Worm (Caenorhabditis elegans) whole organism, L1 larva: ENCODE results near the gene sdz-38.

Experiments used
- C04F5.9 ChIP-seq: sonication (generic microtip); optimal IDR thresholded peaks from 2 replicates; lab custom pipeline; 2016; ENCODE audit warnings: missing genetic modification characterization, missing compliant biosample characterization
- C16A3.4 ChIP-seq: fragments of 150-350 bp; optimal IDR thresholded peaks from 2 replicates; lab custom pipeline; 2014; ENCODE audit warnings: missing biosample characterization, missing genetic modification characterization
- C34B4.2 ChIP-seq: sonication (generic microtip); optimal IDR thresholded peaks from 2 replicates; lab custom pipeline; 2017; ENCODE audit warnings: mild to moderate bottlenecking, missing genetic modification characterization, missing compliant biosample characterization
- Y116A8C.19 ChIP-seq: sonication (generic microtip); optimal IDR thresholded peaks from 2 replicates; lab custom pipeline; 2016; ENCODE audit warnings: missing compliant biosample characterization, missing genetic modification characterization, borderline replicate concordance
- aly-2 ChIP-seq: fragments of 150-350 bp; optimal IDR thresholded peaks from 2 replicates; lab custom pipeline; 2014; ENCODE audit warnings: missing biosample characterization, missing genetic modification characterization
- ceh-63 ChIP-seq: fragments of 200-800 bp; sonication (Bioruptor generic); optimal IDR thresholded peaks from 2 replicates; lab custom pipeline; 2018; ENCODE audit warnings: mild to moderate bottlenecking, missing genetic modification characterization, missing compliant biosample characterization
- ceh-82 ChIP-seq, 3 experiments: fragments of 150-350 bp in 1 of 3; sonication (generic microtip) in 2 of 3; optimal IDR thresholded peaks; 2 replicates each; lab custom pipeline; 2014 to 2017; ENCODE audit warnings: missing biosample characterization in 3 of 3, missing genetic modification characterization in 3 of 3
- ces-1 ChIP-seq: fragments of 150-350 bp; optimal IDR thresholded peaks from 2 replicates; lab custom pipeline; 2014; ENCODE audit warnings: missing biosample characterization, missing genetic modification reagents, missing genetic modification characterization
- dpl-1 ChIP-seq, 3 experiments: fragments of 150-350 bp in 2 of 3; sonication (generic microtip) in 1 of 3; optimal IDR thresholded peaks; 2 replicates each; lab custom pipeline; 2014 to 2017; ENCODE audit warnings: missing biosample characterization in 3 of 3, missing genetic modification characterization in 3 of 3, missing genetic modification reagents in 3 of 3
- efl-1 ChIP-seq, 4 experiments: fragments of 150-350 bp; optimal IDR thresholded peaks in 3 of 4; peaks in 1 of 4; 1 replicate in 1 of 4; 2 replicates in 3 of 4; lab custom pipeline; 2014; ENCODE audit warnings: missing biosample characterization in 2 of 4, missing genetic modification characterization in 2 of 4, missing genetic modification reagents in 2 of 4
- egl-13 ChIP-seq: sonication (generic microtip); optimal IDR thresholded peaks from 2 replicates; lab custom pipeline; 2016; ENCODE audit warnings: missing genotype, missing genetic modification reagents, missing genetic modification characterization, missing compliant biosample characterization
- egl-27 ChIP-seq, 2 experiments: fragments of 150-350 bp in 1 of 2; sonication (generic microtip); optimal IDR thresholded peaks; 3 replicates each; lab custom pipeline; 2017 to 2018; ENCODE audit warnings: missing biosample characterization in 2 of 2, missing genetic modification characterization in 2 of 2, missing genetic modification reagents in 2 of 2
- elt-2 ChIP-seq: sonication (generic microtip); optimal IDR thresholded peaks from 2 replicates; lab custom pipeline; 2016; ENCODE audit warnings: missing genetic modification characterization, mild to moderate bottlenecking, inconsistent platforms, missing compliant biosample characterization, missing genetic modification reagents
- ets-5 ChIP-seq: fragments of 200-800 bp; sonication (Bioruptor generic); IDR thresholded peaks from 2 replicates; pipeline ENCODE4 v1.3.6; 2022; ENCODE audit warnings: missing genetic modification characterization, missing compliant biosample characterization
- fkh-8 ChIP-seq: sonication (generic microtip); optimal IDR thresholded peaks from 2 replicates; lab custom pipeline; 2016; ENCODE audit warnings: mild to moderate bottlenecking, missing genetic modification characterization, missing compliant biosample characterization
- fos-1 ChIP-seq: fragments of 150-350 bp; optimal IDR thresholded peaks from 2 replicates; lab custom pipeline; 2014; ENCODE audit warnings: missing biosample characterization, missing genetic modification characterization
- hlh-17 ChIP-seq: fragments of 200-800 bp; sonication (Bioruptor generic); optimal IDR thresholded peaks from 2 replicates; lab custom pipeline; 2018; ENCODE audit warnings: missing genetic modification characterization, mild to moderate bottlenecking, missing compliant biosample characterization, moderate library complexity, borderline replicate concordance
- hpl-2 ChIP-seq: fragments of 150-350 bp; optimal IDR thresholded peaks from 2 replicates; lab custom pipeline; 2014; ENCODE audit warnings: missing biosample characterization, missing genetic modification reagents, missing genetic modification characterization
- irx-1 ChIP-seq: sonication (generic microtip); optimal IDR thresholded peaks from 2 replicates; lab custom pipeline; 2016; ENCODE audit warnings: missing genetic modification characterization, missing compliant biosample characterization
- isw-1 ChIP-seq: fragments of 200-800 bp; sonication (Bioruptor generic); IDR thresholded peaks from 2 replicates; pipeline ENCODE4 v1.3.6; 2022; ENCODE audit warnings: missing genetic modification characterization, missing compliant biosample characterization
- lin-13 ChIP-seq: fragments of 150-350 bp; optimal IDR thresholded peaks from 2 replicates; lab custom pipeline; 2014; ENCODE audit warnings: missing biosample characterization, missing genetic modification reagents, missing genetic modification characterization
- lin-14 ChIP-seq: fragments of 200-800 bp; sonication (Bioruptor generic); optimal IDR thresholded peaks from 2 replicates; lab custom pipeline; 2018; ENCODE audit warnings: mild to moderate bottlenecking, missing genetic modification characterization, moderate library complexity, missing compliant biosample characterization
- lin-15B ChIP-seq: fragments of 150-350 bp; sonication (generic microtip); optimal IDR thresholded peaks from 3 replicates; lab custom pipeline; 2014; ENCODE audit warnings: missing biosample characterization, missing genetic modification characterization
- lin-39 ChIP-seq: fragments of 150-350 bp; optimal IDR thresholded peaks from 2 replicates; lab custom pipeline; 2014; ENCODE audit warnings: missing biosample characterization, missing genetic modification reagents, missing genetic modification characterization
- lsy-2 ChIP-seq, 2 experiments: fragments of 150-350 bp; optimal IDR thresholded peaks; 2 replicates each; lab custom pipeline; 2014; ENCODE audit warnings: missing biosample characterization in 2 of 2, missing genetic modification characterization in 2 of 2
- mab-9 ChIP-seq: fragments of 200-800 bp; sonication (Bioruptor generic); IDR thresholded peaks from 2 replicates; pipeline ENCODE4 v1.3.6; 2022; ENCODE audit warnings: missing genetic modification reagents, missing genetic modification characterization, missing compliant biosample characterization
- mef-2 ChIP-seq: fragments of 150-350 bp; optimal IDR thresholded peaks from 2 replicates; lab custom pipeline; 2014; ENCODE audit warnings: missing biosample characterization, missing genetic modification characterization
- nhr-11 ChIP-seq: fragments of 150-350 bp; optimal IDR thresholded peaks from 2 replicates; lab custom pipeline; 2014; ENCODE audit warnings: missing biosample characterization, missing genetic modification characterization
- nhr-19 ChIP-seq: fragments of 200-800 bp; sonication (Bioruptor generic); conservative IDR thresholded peaks from 2 replicates; pipeline ENCODE4 v1.3.6; 2022; ENCODE audit warnings: missing genetic modification characterization, missing compliant biosample characterization
- nhr-20 ChIP-seq: sonication (generic microtip); optimal IDR thresholded peaks from 2 replicates; lab custom pipeline; 2016; ENCODE audit warnings: mild to moderate bottlenecking, missing genetic modification characterization, missing compliant biosample characterization
- nhr-47 ChIP-seq: sonication (generic microtip); optimal IDR thresholded peaks from 2 replicates; lab custom pipeline; 2016; ENCODE audit warnings: mild to moderate bottlenecking, missing genetic modification characterization, moderate library complexity, missing compliant biosample characterization
- nhr-71 ChIP-seq: sonication (generic microtip); optimal IDR thresholded peaks from 2 replicates; lab custom pipeline; 2016; ENCODE audit warnings: mild to moderate bottlenecking, missing genetic modification characterization, moderate library complexity, missing compliant biosample characterization
- nhr-76 ChIP-seq: sonication (generic microtip); optimal IDR thresholded peaks from 2 replicates; lab custom pipeline; 2017; ENCODE audit warnings: missing biosample characterization, missing genetic modification characterization
- nhr-84 ChIP-seq: sonication (generic microtip); optimal IDR thresholded peaks from 2 replicates; lab custom pipeline; 2017; ENCODE audit warnings: missing biosample characterization, missing genetic modification characterization
- nhr-85 ChIP-seq: sonication (generic microtip); peaks from one replicate; lab custom pipeline; 2016; ENCODE audit warnings: missing genetic modification characterization, inconsistent platforms, missing compliant biosample characterization
- nhr-90 ChIP-seq: sonication (generic microtip); optimal IDR thresholded peaks from 2 replicates; lab custom pipeline; 2016; ENCODE audit warnings: mild to moderate bottlenecking, missing genetic modification characterization, missing compliant biosample characterization; ENCODE audit not compliant: poor library complexity
- pax-3 ChIP-seq: fragments of 200-800 bp; sonication (Bioruptor generic); optimal IDR thresholded peaks from 2 replicates; lab custom pipeline; 2018; ENCODE audit warnings: mild to moderate bottlenecking, missing genetic modification characterization, moderate library complexity, missing compliant biosample characterization
- rnt-1 ChIP-seq: sonication (generic microtip); optimal IDR thresholded peaks from 2 replicates; lab custom pipeline; 2016; ENCODE audit warnings: mild to moderate bottlenecking, missing genetic modification characterization, moderate library complexity, missing compliant biosample characterization
- skn-1 ChIP-seq: fragments of 150-350 bp; optimal IDR thresholded peaks from 2 replicates; lab custom pipeline; 2014; ENCODE audit warnings: missing biosample characterization, missing genetic modification characterization
- sox-4 ChIP-seq: sonication (generic microtip); optimal IDR thresholded peaks from 2 replicates; lab custom pipeline; 2016; ENCODE audit warnings: missing genetic modification characterization, missing compliant biosample characterization
- sptf-1 ChIP-seq: fragments of 150-350 bp; optimal IDR thresholded peaks from 2 replicates; lab custom pipeline; 2014; ENCODE audit warnings: missing biosample characterization, missing genetic modification characterization
- swsn-7 ChIP-seq: sonication (generic microtip); optimal IDR thresholded peaks from 2 replicates; lab custom pipeline; 2016; ENCODE audit warnings: missing genetic modification characterization, missing compliant biosample characterization
- unc-130 ChIP-seq: fragments of 150-350 bp; optimal IDR thresholded peaks from 2 replicates; lab custom pipeline; 2017; ENCODE audit warnings: missing biosample characterization, missing genetic modification characterization, inconsistent platforms
- unc-62 ChIP-seq: fragments of 150-350 bp; optimal IDR thresholded peaks from 2 replicates; lab custom pipeline; 2014; ENCODE audit warnings: missing biosample characterization, missing genetic modification reagents, missing genetic modification characterization
- unc-86 ChIP-seq: sonication (generic microtip); optimal IDR thresholded peaks from 2 replicates; lab custom pipeline; 2016; ENCODE audit warnings: missing genetic modification characterization, missing compliant biosample characterization
- zag-1 ChIP-seq: fragments of 150-350 bp; optimal IDR thresholded peaks from 2 replicates; lab custom pipeline; 2014; ENCODE audit warnings: missing biosample characterization, missing genetic modification characterization
- zip-4 ChIP-seq: fragments of 200-800 bp; sonication (Bioruptor generic); optimal IDR thresholded peaks from 2 replicates; lab custom pipeline; 2018; ENCODE audit warnings: mild to moderate bottlenecking, missing genetic modification characterization, moderate library complexity, missing compliant biosample characterization

The sdz-38 gene

ce11 chrII:9933947-9934383 lies 47.7 kb downstream of the sdz-38 start (continued):
- TF ChIP-seq fkh-8 (tag; lab: Kevin White, UChicago) (no peak), rnt-1 (tag; lab: Kevin White, UChicago) (peak; percentile 54), aly-2 (tag; lab: Kevin White, UChicago) (peak; percentile 59), unc-130 (tag; lab: Kevin White, UChicago) (no peak), zag-1 (no peak), unc-62 (GFP tag; lab: Kevin White, UChicago) (no peak), irx-1 (tag; lab: Kevin White, UChicago) (no peak), sptf-1 (no peak), C04F5.9 (tag; lab: Kevin White, UChicago) (no peak), unc-86 (tag; lab: Kevin White, UChicago) (no peak), nhr-11 (tag; lab: Kevin White, UChicago) (no peak), mef-2 (no peak), Y116A8C.19 (no peak), efl-1 (optimal IDR thresholded peaks at IDR 0.05; lab: Kevin White, UChicago) (no peak), efl-1 (GFP tag; optimal IDR thresholded peaks at IDR 0.05 in 1 of 2; lab: Kevin White, UChicago) (peak in 1 of 2 experiments; percentile 88), nhr-71 (tag; lab: Kevin White, UChicago) (peak; percentile 42), nhr-84 (no peak), lin-14 (no peak)

ce11 chrII:9931476-9931875 lies 50.2 kb downstream of the sdz-38 start, which contains the start of gene pho-11:
pho-11 (plus strand) TSS chrII:9931849.
- TF ChIP-seq elt-2 (tag; lab: Kevin White, UChicago) (peak; percentile 64), pax-3 (tag; lab: Kevin White, UChicago) (no peak), skn-1 (tag; lab: Kevin White, UChicago) (no peak), nhr-90 (tag; lab: Kevin White, UChicago) (no peak)

ce11 chrII:9931012-9931411 lies 50.6 kb downstream of the sdz-38 start:
- TF ChIP-seq lin-15B, result peak; percentile 48
- no peak for TF ChIP-seq sox-4 (tag; lab: Kevin White, UChicago)
- no peak for TF ChIP-seq nhr-76 (tag; lab: Kevin White, UChicago)
- no peak for TF ChIP-seq zip-4 (GFP tag; lab: Kevin White, UChicago)
- TF ChIP-seq ceh-63 (GFP tag; lab: Kevin White, UChicago), result no peak
- TF ChIP-seq hpl-2 (GFP tag; lab: Kevin White, UChicago), result no peak
- peak; percentile 41 for TF ChIP-seq pax-3 (tag; lab: Kevin White, UChicago)
- TF ChIP-seq sptf-1, result no peak
- no peak for TF ChIP-seq ets-5 (GFP tag; lab: Robert Waterston, UW)
- peak; percentile 82 for TF ChIP-seq lin-14
- peak; percentile 25 to 45 (median 37) for TF ChIP-seq dpl-1 (GFP tag; optimal IDR thresholded peaks at IDR 0.05; lab: Kevin White, UChicago)
- TF ChIP-seq aly-2 (tag; lab: Kevin White, UChicago), result no peak
- TF ChIP-seq fos-1 (tag; lab: Kevin White, UChicago), result no peak
- peak; percentile 57 for TF ChIP-seq fkh-8 (tag; lab: Kevin White, UChicago)
- no peak for TF ChIP-seq mef-2
- TF ChIP-seq egl-27 (tag; optimal IDR thresholded peaks at IDR 0.05; lab: Kevin White, UChicago), result no peak
- TF ChIP-seq nhr-19 (GFP tag; lab: Robert Waterston, UW), result peak; percentile 57
- peak; percentile 18 for TF ChIP-seq lin-13
- TF ChIP-seq lin-39 (tag; lab: Kevin White, UChicago), result no peak
- TF ChIP-seq nhr-71 (tag; lab: Kevin White, UChicago), result peak; percentile 82
- TF ChIP-seq nhr-47 (tag; lab: Kevin White, UChicago), result peak; percentile 68
- TF ChIP-seq lsy-2 (tag; optimal IDR thresholded peaks at IDR 0.05; lab: Kevin White, UChicago), result peak; percentile 24 to 57
- peak; percentile 63 for TF ChIP-seq isw-1
- peak; percentile 63 for TF ChIP-seq nhr-85 (tag; lab: Kevin White, UChicago)
- no peak for TF ChIP-seq unc-62 (GFP tag; lab: Kevin White, UChicago)
- peak; percentile 44 for TF ChIP-seq swsn-7 (tag; lab: Kevin White, UChicago)
- no peak for TF ChIP-seq ces-1 (GFP tag; lab: Kevin White, UChicago)
- peak; percentile 46 for TF ChIP-seq nhr-20 (tag; lab: Kevin White, UChicago)
- no peak for TF ChIP-seq Y116A8C.19
- TF ChIP-seq ceh-82 (tag; optimal IDR thresholded peaks at IDR 0.05; lab: Kevin White, UChicago), result peak in 1 of 3 experiments; percentile 18
- TF ChIP-seq irx-1 (tag; lab: Kevin White, UChicago), result peak; percentile 39
- no peak for TF ChIP-seq C34B4.2
- 0 out of 2 replicates have a peak, but pooled peaks have one; percentile 21 for TF ChIP-seq mab-9
- TF ChIP-seq egl-13 (tag; lab: Kevin White, UChicago), result no peak
- TF ChIP-seq hlh-17 (GFP tag; lab: Kevin White, UChicago), result no peak
- no peak for TF ChIP-seq C16A3.4 (tag; lab: Kevin White, UChicago)
